Fruit fly (Drosophila melanogaster): Measurements from ENCODE around the gene Ype.

Ype gene

dm6 chrX:13376520-13376919 is 10.7 kb downstream of the Ype start (continued):
- TF ChIP-seq pho (GFP tag; optimal IDR thresholded peaks at IDR 0.05) (peak; percentile 15), CG8281 (tag; optimal IDR thresholded peaks at IDR 0.05) (no peak), CG14050 (GFP tag; IDR thresholded peaks at IDR 0.05) (no peak), CG15696 (tag; optimal IDR thresholded peaks at IDR 0.05) (no peak), zfh2 (GFP tag; optimal IDR thresholded peaks at IDR 0.05) (peak; percentile 42), gem (tag; optimal IDR thresholded peaks at IDR 0.05) (peak; percentile 47), stwl (tag; optimal IDR thresholded peaks at IDR 0.05) (no peak), bcd (GFP tag; optimal IDR thresholded peaks at IDR 0.05) (no peak), CG7786 (GFP tag; optimal IDR thresholded peaks at IDR 0.05) (peak; percentile 19), bigmax (GFP tag; optimal IDR thresholded peaks at IDR 0.05) (no peak), bab2 (GFP tag; optimal IDR thresholded peaks at IDR 0.05) (no peak), Bteb2 (GFP tag; optimal IDR thresholded peaks at IDR 0.05) (peak; percentile 18), CG34422 (GFP tag; IDR thresholded peaks at IDR 0.05) (no peak), CG10209 (GFP tag; optimal IDR thresholded peaks at IDR 0.05) (peak; percentile 24), ranshi (GFP tag; IDR thresholded peaks at IDR 0.05) (no peak), sug (tag; optimal IDR thresholded peaks at IDR 0.05) (peak; percentile 2), CG9727 (GFP tag; optimal IDR thresholded peaks at IDR 0.05) (peak; percentile 37), CG5180 (GFP tag; optimal IDR thresholded peaks at IDR 0.05) (no peak), btn (GFP tag; optimal IDR thresholded peaks at IDR 0.05) (no peak), onecut (GFP tag; IDR thresholded peaks at IDR 0.05) (no peak), CG3065 (GFP tag; optimal IDR thresholded peaks at IDR 0.05) (no peak), CG10979 (tag; optimal IDR thresholded peaks at IDR 0.05) (no peak), CG11085 (GFP tag; IDR thresholded peaks at IDR 0.05) (no peak), crc (GFP tag; optimal IDR thresholded peaks at IDR 0.05) (no peak), CG15514 (GFP tag; optimal IDR thresholded peaks at IDR 0.05) (peak; percentile 29), CG11504 (tag; optimal IDR thresholded peaks at IDR 0.05) (no peak), Hsf (GFP tag; optimal IDR thresholded peaks at IDR 0.05) (no peak), ara (GFP tag; IDR thresholded peaks at IDR 0.05) (no peak), CG32532 (GFP tag; IDR thresholded peaks at IDR 0.05) (no peak; the same call in 1 of the 2 replicates), Drgx (GFP tag; IDR thresholded peaks at IDR 0.05) (peak; percentile 55), Sry-δ (GFP tag; optimal IDR thresholded peaks at IDR 0.05) (no peak), CG6254 (GFP tag; optimal IDR thresholded peaks at IDR 0.05) (no peak), ro (GFP tag; IDR thresholded peaks at IDR 0.05) (no peak), cato (GFP tag; optimal IDR thresholded peaks at IDR 0.05; ENCODE audit: borderline replicate concordance) (no peak), ash1 (GFP tag; optimal IDR thresholded peaks at IDR 0.05) (no peak), CG1024 (GFP tag; IDR thresholded peaks at IDR 0.05) (no peak), lmd (GFP tag; IDR thresholded peaks at IDR 0.05) (peak; percentile 24; the same call in 1 of the 2 replicates), CG9609 (GFP tag; optimal IDR thresholded peaks at IDR 0.05) (peak; percentile 15), CG12071 (GFP tag; optimal IDR thresholded peaks at IDR 0.05) (no peak), CG15601 (tag; optimal IDR thresholded peaks at IDR 0.05) (no peak), CG6689 (GFP tag; IDR thresholded peaks at IDR 0.05) (0 out of 2 replicates have a peak, but pooled peaks have one; percentile 10), Nf-YC (tag; optimal IDR thresholded peaks at IDR 0.05) (no peak), YL-1 (GFP tag; optimal IDR thresholded peaks at IDR 0.05) (no peak), CG4404 (GFP tag; IDR thresholded peaks at IDR 0.05) (no peak), peb (GFP tag; IDR thresholded peaks at IDR 0.05) (no peak), run (tag; optimal IDR thresholded peaks at IDR 0.05) (no peak), CG16779 (GFP tag; IDR thresholded peaks at IDR 0.05) (no peak), CG7357 (GFP tag; IDR thresholded peaks at IDR 0.05) (no peak), lov (optimal IDR thresholded peaks at IDR 0.05) (no peak), lov (GFP tag; IDR thresholded peaks at IDR 0.05) (no peak), unc-4 (GFP tag; IDR thresholded peaks at IDR 0.05; ENCODE audit: partially characterized antibody) (no peak), nom (GFP tag; optimal IDR thresholded peaks at IDR 0.05) (peak; percentile 26)
